Fruit fly (Drosophila melanogaster): ENCODE measurements around the gene Muc14A.

Muc14A gene

dm6 chrX:16082932-16083331 lies 74.0 kb downstream of the Muc14A start, which contains the start of gene CG8958:
Gene CG8958 (plus strand): TSS chrX:16083232.
- no peak for TF ChIP-seq CG11617 (GFP tag; optimal IDR thresholded peaks at IDR 0.05)
- TF ChIP-seq cnc (optimal IDR thresholded peaks at IDR 0.05): no peak
- no peak for TF ChIP-seq CG1620 (GFP tag; optimal IDR thresholded peaks at IDR 0.05)
- TF ChIP-seq Clk (GFP tag; optimal IDR thresholded peaks at IDR 0.05): no peak
- TF ChIP-seq ovo (GFP tag; optimal IDR thresholded peaks at IDR 0.05): no peak
- TF ChIP-seq Mnt (GFP tag; optimal IDR thresholded peaks at IDR 0.05): no peak
- no peak for TF ChIP-seq CG12768 (GFP tag; optimal IDR thresholded peaks at IDR 0.05)
- TF ChIP-seq toe (GFP tag; optimal IDR thresholded peaks at IDR 0.05): no peak
- TF ChIP-seq Hr96 (GFP tag; optimal IDR thresholded peaks at IDR 0.05): no peak
- TF ChIP-seq CG5204 (GFP tag; optimal IDR thresholded peaks at IDR 0.05): no peak
- TF ChIP-seq CG7045 (GFP tag; optimal IDR thresholded peaks at IDR 0.05): no peak
- no peak for TF ChIP-seq kay (GFP tag; ENCODE audit: borderline replicate concordance)
- TF ChIP-seq bab1 (GFP tag; optimal IDR thresholded peaks at IDR 0.05): no peak
- no peak for TF ChIP-seq tj (GFP tag; optimal IDR thresholded peaks at IDR 0.05)
- TF ChIP-seq Crg-1 (GFP tag; optimal IDR thresholded peaks at IDR 0.05): no peak

- TF ChIP-seq CG11617 (GFP tag; optimal IDR thresholded peaks at IDR 0.05) (peak; percentile 11), CG7045 (GFP tag; optimal IDR thresholded peaks at IDR 0.05) (peak; percentile 51), ovo (GFP tag; optimal IDR thresholded peaks at IDR 0.05) (peak; percentile 38), CG33017 (tag; optimal IDR thresholded peaks at IDR 0.05) (no peak), toe (GFP tag; optimal IDR thresholded peaks at IDR 0.05) (no peak), kay (GFP tag; ENCODE audit: borderline replicate concordance) (peak; percentile 9), CG1620 (GFP tag; optimal IDR thresholded peaks at IDR 0.05) (no peak), Mnt (GFP tag; optimal IDR thresholded peaks at IDR 0.05) (no peak), cnc (optimal IDR thresholded peaks at IDR 0.05) (no peak), pad (GFP tag; optimal IDR thresholded peaks at IDR 0.05) (peak; percentile 69), CG5204 (GFP tag; optimal IDR thresholded peaks at IDR 0.05) (peak; percentile 34), Clk (GFP tag; optimal IDR thresholded peaks at IDR 0.05) (no peak)
Observed at dm6 chrX:16085865-16086592, 77.1 kb downstream of the Muc14A start.

dm6 chrX:16087496-16087895 lies 78.6 kb downstream of the Muc14A start:
- TF ChIP-seq toe (GFP tag; optimal IDR thresholded peaks at IDR 0.05): no peak
- no peak for TF ChIP-seq CG1620 (GFP tag; optimal IDR thresholded peaks at IDR 0.05)
- TF ChIP-seq tj (GFP tag; optimal IDR thresholded peaks at IDR 0.05): no peak
- TF ChIP-seq CG7045 (GFP tag; optimal IDR thresholded peaks at IDR 0.05): no peak
- TF ChIP-seq CG11617 (GFP tag; optimal IDR thresholded peaks at IDR 0.05): no peak
- no peak for TF ChIP-seq cic (GFP tag; optimal IDR thresholded peaks at IDR 0.05)
- TF ChIP-seq kay (GFP tag; ENCODE audit: borderline replicate concordance): no peak
- TF ChIP-seq Clk (GFP tag; optimal IDR thresholded peaks at IDR 0.05): no peak
- no peak for TF ChIP-seq Mnt (GFP tag; optimal IDR thresholded peaks at IDR 0.05)
- no peak for TF ChIP-seq CG12768 (GFP tag; optimal IDR thresholded peaks at IDR 0.05)
- TF ChIP-seq CG14711 (tag; optimal IDR thresholded peaks at IDR 0.05): no peak
- no peak for TF ChIP-seq ovo (GFP tag; optimal IDR thresholded peaks at IDR 0.05)
- no peak for TF ChIP-seq CG7101 (tag; optimal IDR thresholded peaks at IDR 0.05)
- TF ChIP-seq pad (GFP tag; optimal IDR thresholded peaks at IDR 0.05): no peak
- no peak for TF ChIP-seq Crg-1 (GFP tag; optimal IDR thresholded peaks at IDR 0.05)
- TF ChIP-seq Hr96 (GFP tag; optimal IDR thresholded peaks at IDR 0.05): no peak

- TF ChIP-seq Hr96 (GFP tag; optimal IDR thresholded peaks at IDR 0.05) (no peak), cnc (optimal IDR thresholded peaks at IDR 0.05) (no peak), CG7045 (GFP tag; optimal IDR thresholded peaks at IDR 0.05) (no peak), Clk (GFP tag; optimal IDR thresholded peaks at IDR 0.05) (no peak), toe (GFP tag; optimal IDR thresholded peaks at IDR 0.05) (no peak), Mnt (GFP tag; optimal IDR thresholded peaks at IDR 0.05) (no peak)
Observed at dm6 chrX:16088279-16088678, 79.4 kb downstream of the Muc14A start.

dm6 chrX:16089012-16089963 lies 80.4 kb downstream of the Muc14A start:
- TF ChIP-seq pad (GFP tag; optimal IDR thresholded peaks at IDR 0.05) (peak; percentile 93), Hr96 (GFP tag; optimal IDR thresholded peaks at IDR 0.05) (no peak), tj (GFP tag; optimal IDR thresholded peaks at IDR 0.05) (peak; percentile 31), CG11617 (GFP tag; optimal IDR thresholded peaks at IDR 0.05) (no peak), CG7101 (tag; optimal IDR thresholded peaks at IDR 0.05) (no peak), CG5204 (GFP tag; optimal IDR thresholded peaks at IDR 0.05) (no peak), ovo (GFP tag; optimal IDR thresholded peaks at IDR 0.05) (peak; percentile 24), cic (GFP tag; optimal IDR thresholded peaks at IDR 0.05) (no peak), Mnt (GFP tag; optimal IDR thresholded peaks at IDR 0.05) (peak; percentile 9)

All from whole organism, adult.